Worm (Caenorhabditis elegans) whole organism, young adult: Measurements from ENCODE around the gene ZK1067.3.

Experiments
- B0261.1 ChIP-seq: sonication (generic microtip); optimal IDR thresholded peaks from 2 replicates; lab custom pipeline; 2016; ENCODE audit warnings: mild to moderate bottlenecking, missing genetic modification characterization, moderate library complexity, missing compliant biosample characterization
- F22D6.2 ChIP-seq: sonication (generic microtip); optimal IDR thresholded peaks from 2 replicates; lab custom pipeline; 2016; ENCODE audit warnings: mild to moderate bottlenecking, missing genetic modification characterization, missing compliant biosample characterization
- F57A8.1 ChIP-seq: fragments of 200-800 bp; sonication (Bioruptor generic); optimal IDR thresholded peaks from 2 replicates; lab custom pipeline; 2018; ENCODE audit warnings: mild to moderate bottlenecking, missing genetic modification characterization, moderate library complexity, missing compliant biosample characterization
- Y79H2A.3 ChIP-seq: fragments of 200-800 bp; sonication (Bioruptor generic); conservative IDR thresholded peaks from 2 replicates; pipeline ENCODE4 v1.3.6; 2022; ENCODE audit warnings: missing genetic modification reagents, missing genetic modification characterization, missing compliant biosample characterization
- ZK185.1 ChIP-seq: sonication (generic microtip); optimal IDR thresholded peaks from 2 replicates; lab custom pipeline; 2016; ENCODE audit warnings: mild to moderate bottlenecking, missing genetic modification characterization, missing compliant biosample characterization; ENCODE audit not compliant: poor library complexity, severe bottlenecking
- aptf-2 ChIP-seq: fragments of 200-800 bp; sonication (Bioruptor generic); conservative IDR thresholded peaks from 2 replicates; pipeline ENCODE4 v1.3.6; 2022; ENCODE audit warnings: missing genetic modification reagents, missing genetic modification characterization, missing compliant biosample characterization
- athp-1 ChIP-seq: sonication (generic microtip); optimal IDR thresholded peaks from 2 replicates; lab custom pipeline; 2017; ENCODE audit warnings: mild to moderate bottlenecking, missing genetic modification characterization, missing compliant biosample characterization
- attf-5 ChIP-seq: fragments of 200-800 bp; sonication (Bioruptor generic); optimal IDR thresholded peaks from 2 replicates; lab custom pipeline; 2018; ENCODE audit warnings: mild to moderate bottlenecking, missing genetic modification characterization, missing compliant biosample characterization
- ccch-3 ChIP-seq: fragments of 200-800 bp; sonication (Bioruptor generic); optimal IDR thresholded peaks from 2 replicates; lab custom pipeline; 2018; ENCODE audit warnings: mild to moderate bottlenecking, missing genetic modification characterization, missing compliant biosample characterization
- ceh-100 ChIP-seq: fragments of 200-800 bp; sonication (Bioruptor generic); IDR thresholded peaks from 2 replicates; pipeline ENCODE4 v1.3.6; 2022; ENCODE audit warnings: missing genetic modification reagents, missing genetic modification characterization, missing compliant biosample characterization
- ceh-27 ChIP-seq: fragments of 200-800 bp; sonication (Bioruptor generic); optimal IDR thresholded peaks from 2 replicates; lab custom pipeline; 2018; ENCODE audit warnings: mild to moderate bottlenecking, missing genetic modification characterization, moderate library complexity, missing compliant biosample characterization
- die-1 ChIP-seq: sonication (generic microtip); optimal IDR thresholded peaks from 2 replicates; lab custom pipeline; 2016; ENCODE audit warnings: missing genotype, mild to moderate bottlenecking, missing genetic modification characterization, missing compliant biosample characterization
- dox-1 ChIP-seq: fragments of 200-800 bp; sonication (Bioruptor generic); IDR thresholded peaks from 2 replicates; pipeline ENCODE4 v1.3.6; 2022; ENCODE audit warnings: missing genetic modification reagents, missing genetic modification characterization, missing compliant biosample characterization
- egl-44 ChIP-seq: fragments of 200-800 bp; sonication (Bioruptor generic); IDR thresholded peaks from 2 replicates; pipeline ENCODE4 v1.3.6; 2022; ENCODE audit warnings: missing genetic modification reagents, missing genetic modification characterization, missing compliant biosample characterization
- ekl-4 ChIP-seq: fragments of 200-800 bp; sonication (Bioruptor generic); IDR thresholded peaks from 2 replicates; pipeline ENCODE4 v1.3.6; 2022; ENCODE audit warnings: missing genetic modification reagents, missing genetic modification characterization, missing compliant biosample characterization
- hlh-26 ChIP-seq: fragments of 200-800 bp; sonication (Bioruptor generic); conservative IDR thresholded peaks from 2 replicates; pipeline ENCODE4 v1.3.6; 2022; ENCODE audit warnings: missing genetic modification reagents, missing genetic modification characterization, missing compliant biosample characterization
- hmg-1.2 ChIP-seq: fragments of 200-800 bp; sonication (Bioruptor generic); IDR thresholded peaks from 2 replicates; pipeline ENCODE4 v1.3.6; 2022; ENCODE audit warnings: missing genetic modification reagents, missing genetic modification characterization, missing compliant biosample characterization
- hmg-20 ChIP-seq: fragments of 200-800 bp; sonication (Bioruptor generic); IDR thresholded peaks from 2 replicates; pipeline ENCODE4 v1.3.6; 2022; ENCODE audit warnings: missing genetic modification reagents, missing genetic modification characterization, missing compliant biosample characterization
- hsf-1 ChIP-seq: fragments of 200-800 bp; sonication (Bioruptor generic); IDR thresholded peaks from 2 replicates; pipeline ENCODE4 v1.3.6; 2022; ENCODE audit warnings: missing genetic modification reagents, missing genetic modification characterization, missing compliant biosample characterization
- let-607 ChIP-seq, 2 experiments: fragments of 200-800 bp in 1 of 2; sonication (Bioruptor generic) in 1 of 2; sonication (generic microtip) in 1 of 2; optimal IDR thresholded peaks; 2 replicates each; lab custom pipeline; 2016 to 2018; ENCODE audit warnings: mild to moderate bottlenecking in 2 of 2, missing compliant biosample characterization in 2 of 2, missing genetic modification characterization in 2 of 2, moderate library complexity in 2 of 2, missing genotype in 1 of 2
- lin-26 ChIP-seq: fragments of 200-800 bp; sonication (Bioruptor generic); IDR thresholded peaks from 2 replicates; pipeline ENCODE4 v1.3.6; 2022; ENCODE audit warnings: missing genetic modification reagents, missing genetic modification characterization, missing compliant biosample characterization
- lin-54 ChIP-seq: fragments of 200-800 bp; sonication (Bioruptor generic); optimal IDR thresholded peaks from 2 replicates; lab custom pipeline; 2018; ENCODE audit warnings: mild to moderate bottlenecking, missing genetic modification characterization, missing compliant biosample characterization
- lir-1 ChIP-seq: fragments of 200-800 bp; sonication (Bioruptor generic); conservative IDR thresholded peaks from 2 replicates; pipeline ENCODE4 v1.3.6; 2022; ENCODE audit warnings: missing genetic modification reagents, missing genetic modification characterization, missing compliant biosample characterization
- lsy-27 ChIP-seq: sonication (generic microtip); optimal IDR thresholded peaks from 2 replicates; lab custom pipeline; 2017; ENCODE audit warnings: missing genetic modification characterization, mild to moderate bottlenecking, missing compliant biosample characterization, antibody characterized with exemption, missing genotype, borderline replicate concordance; ENCODE audit not compliant: insufficient read depth
- madf-3 ChIP-seq: fragments of 200-800 bp; sonication (Bioruptor generic); IDR thresholded peaks from 2 replicates; pipeline ENCODE4 v1.3.6; 2022; ENCODE audit warnings: missing genetic modification reagents, missing genetic modification characterization, missing compliant biosample characterization
- madf-6 ChIP-seq: fragments of 200-800 bp; sonication (Bioruptor generic); IDR thresholded peaks from 2 replicates; pipeline ENCODE4 v1.3.6; 2022; ENCODE audit warnings: missing genetic modification reagents, missing genetic modification characterization, missing compliant biosample characterization
- mes-4 ChIP-seq: sonication (generic microtip); optimal IDR thresholded peaks from 2 replicates; lab custom pipeline; 2016; ENCODE audit warnings: missing genotype, missing genetic modification characterization, missing compliant biosample characterization
- nfya-2 ChIP-seq: fragments of 200-800 bp; sonication (Bioruptor generic); IDR thresholded peaks from 2 replicates; pipeline ENCODE4 v1.3.6; 2022; ENCODE audit warnings: missing genetic modification reagents, missing genetic modification characterization, missing compliant biosample characterization
- nfyb-1 ChIP-seq: fragments of 200-800 bp; sonication (Bioruptor generic); IDR thresholded peaks from 2 replicates; pipeline ENCODE4 v1.3.6; 2022; ENCODE audit warnings: missing genetic modification reagents, missing genetic modification characterization, missing compliant biosample characterization
- nhr-80 ChIP-seq: sonication (generic microtip); optimal IDR thresholded peaks from 2 replicates; lab custom pipeline; 2016; ENCODE audit warnings: missing genetic modification characterization, missing compliant biosample characterization
- pbrm-1 ChIP-seq: fragments of 200-800 bp; sonication (Bioruptor generic); IDR thresholded peaks from 2 replicates; pipeline ENCODE4 v1.3.6; 2022; ENCODE audit warnings: missing genetic modification reagents, missing genetic modification characterization, missing compliant biosample characterization
- rcor-1 ChIP-seq: fragments of 200-800 bp; sonication (Bioruptor generic); IDR thresholded peaks from 2 replicates; pipeline ENCODE4 v1.3.6; 2022; ENCODE audit warnings: missing genetic modification reagents, missing genetic modification characterization, missing compliant biosample characterization
- repo-1 ChIP-seq: sonication (generic microtip); optimal IDR thresholded peaks from 2 replicates; lab custom pipeline; 2017; ENCODE audit warnings: mild to moderate bottlenecking, missing genetic modification characterization, missing compliant biosample characterization
- rpc-1 ChIP-seq, 2 experiments: fragments of 150-350 bp in 1 of 2; sonication (generic microtip) in 1 of 2; optimal IDR thresholded peaks; 2 replicates each; lab custom pipeline; 2014 to 2018; ENCODE audit warnings: missing biosample characterization in 1 of 2, missing genetic modification characterization in 1 of 2, missing genetic modification reagents in 1 of 2, missing genotype in 1 of 2
- snpc-1.3 ChIP-seq: sonication (generic microtip); optimal IDR thresholded peaks from 2 replicates; lab custom pipeline; 2017; ENCODE audit warnings: missing genetic modification characterization, mild to moderate bottlenecking, missing compliant biosample characterization, antibody characterized with exemption, moderate library complexity, missing genotype, missing genetic modification reagents; ENCODE audit not compliant: insufficient read depth
- snpc-4 ChIP-seq, 5 experiments: fragments of 150-350 bp in 1 of 5; sonication (generic microtip) in 4 of 5; optimal IDR thresholded peaks; 2 replicates each; lab custom pipeline; 2014 to 2018; ENCODE audit warnings: missing genetic modification characterization in 5 of 5, missing biosample characterization in 3 of 5, antibody characterized with exemption in 2 of 5, mild to moderate bottlenecking in 2 of 5, missing compliant biosample characterization in 2 of 5, missing genotype in 2 of 5, moderate library complexity in 2 of 5, missing genetic modification reagents in 1 of 5
- zim-3 ChIP-seq: sonication (generic microtip); optimal IDR thresholded peaks from 2 replicates; lab custom pipeline; 2017; ENCODE audit warnings: mild to moderate bottlenecking, missing genetic modification characterization, moderate library complexity, missing compliant biosample characterization
- ztf-22 ChIP-seq: fragments of 200-800 bp; sonication (Bioruptor generic); optimal IDR thresholded peaks from 2 replicates; lab custom pipeline; 2018; ENCODE audit warnings: mild to moderate bottlenecking, missing genetic modification characterization, moderate library complexity, missing compliant biosample characterization
- ztf-26 ChIP-seq: sonication (generic microtip); optimal IDR thresholded peaks from 2 replicates; lab custom pipeline; 2017; ENCODE audit warnings: missing genetic modification characterization, missing compliant biosample characterization
- ztf-28 ChIP-seq: fragments of 200-800 bp; sonication (Bioruptor generic); IDR thresholded peaks from 2 replicates; pipeline ENCODE4 v1.3.6; 2022; ENCODE audit warnings: missing genetic modification reagents, missing genetic modification characterization, missing compliant biosample characterization

ZK1067.3 gene

ce11 chrII:9196325-9196724 is 26.7 kb upstream of the ZK1067.3 start:
- TF ChIP-seq nhr-80 (tag; lab: Kevin White, UChicago) (peak; percentile 85), let-607 (tag; optimal IDR thresholded peaks at IDR 0.05; lab: Kevin White, UChicago) (peak in 1 of 2 experiments; percentile 17), F22D6.2 (tag; lab: Kevin White, UChicago) (no peak), attf-5 (GFP tag; lab: Kevin White, UChicago) (no peak), snpc-4 (GFP tag; optimal IDR thresholded peaks at IDR 0.05; lab: Kevin White, UChicago) (no peak), snpc-4 (tag; optimal IDR thresholded peaks at IDR 0.05; lab: Kevin White, UChicago) (peak in 1 of 4 experiments; percentile 1), rpc-1 (optimal IDR thresholded peaks at IDR 0.05; lab: Kevin White, UChicago) (no peak), rpc-1 (tag; optimal IDR thresholded peaks at IDR 0.05; lab: Kevin White, UChicago) (no peak)

- TF ChIP-seq ceh-100 (GFP tag; lab: Robert Waterston, UW) (no peak), hmg-1.2 (GFP tag; lab: Robert Waterston, UW) (no peak), pbrm-1 (GFP tag; lab: Robert Waterston, UW) (no peak), ccch-3 (GFP tag; lab: Kevin White, UChicago) (no peak), mes-4 (tag; lab: Kevin White, UChicago) (no peak), aptf-2 (no peak), hmg-20 (no peak), lin-26 (GFP tag; lab: Robert Waterston, UW) (no peak), hsf-1 (GFP tag; lab: Robert Waterston, UW) (no peak), ztf-26 (no peak)
Observed at ce11 chrII:9197212-9197611, 25.9 kb upstream of the ZK1067.3 start, which contains the start of gene let-23. let-23 (plus strand) TSS chrII:9197512.

- TF ChIP-seq rcor-1 (GFP tag; lab: Robert Waterston, UW): no peak
- TF ChIP-seq madf-6 (GFP tag; lab: Robert Waterston, UW): no peak
- no peak for TF ChIP-seq F57A8.1 (GFP tag; lab: Kevin White, UChicago)
- TF ChIP-seq Y79H2A.3 (GFP tag; lab: Robert Waterston, UW): no peak
- no peak for TF ChIP-seq nfyb-1 (GFP tag; lab: Robert Waterston, UW)
- TF ChIP-seq let-607 (tag; optimal IDR thresholded peaks at IDR 0.05; lab: Kevin White, UChicago): no peak
- TF ChIP-seq lir-1 (GFP tag; lab: Robert Waterston, UW): no peak
- no peak for TF ChIP-seq nfya-2 (GFP tag; lab: Robert Waterston, UW)
- TF ChIP-seq lin-26 (GFP tag; lab: Robert Waterston, UW): no peak
- no peak for TF ChIP-seq dox-1
- TF ChIP-seq lsy-27 (tag; lab: Kevin White, UChicago): no peak
- no peak for TF ChIP-seq lin-54
- no peak for TF ChIP-seq ztf-26
- TF ChIP-seq ekl-4: no peak
Observed at ce11 chrII:9210076-9210475, 13.0 kb upstream of the ZK1067.3 start, which contains the start of gene ZK1067.4. ZK1067.4 (plus strand) TSS chrII:9210376.

- no peak for TF ChIP-seq hlh-26 (GFP tag; lab: Robert Waterston, UW)
- peak; percentile 82 for TF ChIP-seq snpc-1.3 (tag; lab: Kevin White, UChicago)
- TF ChIP-seq athp-1 (tag; lab: Kevin White, UChicago): peak; percentile 11
- TF ChIP-seq rpc-1 (optimal IDR thresholded peaks at IDR 0.05; lab: Kevin White, UChicago): peak; percentile 65
- TF ChIP-seq rpc-1 (tag; optimal IDR thresholded peaks at IDR 0.05; lab: Kevin White, UChicago): peak; percentile 81
- TF ChIP-seq ceh-100 (GFP tag; lab: Robert Waterston, UW): peak; percentile 40; the same call in 1 of the 2 replicates
- peak in 1 of 2 experiments; percentile 31 for TF ChIP-seq let-607 (tag; optimal IDR thresholded peaks at IDR 0.05; lab: Kevin White, UChicago)
- no peak for TF ChIP-seq egl-44 (GFP tag; lab: Robert Waterston, UW)
- 0 out of 2 replicates have a peak, but pooled peaks have one; percentile 12 for TF ChIP-seq ztf-28 (GFP tag; lab: Robert Waterston, UW)
- no peak for TF ChIP-seq ztf-22 (GFP tag; lab: Kevin White, UChicago)
- TF ChIP-seq B0261.1: peak; percentile 82
- TF ChIP-seq repo-1 (tag; lab: Kevin White, UChicago): peak; percentile 57
- TF ChIP-seq ZK185.1 (tag; lab: Kevin White, UChicago): peak; percentile 63
- no peak for TF ChIP-seq zim-3
- peak; percentile 75 for TF ChIP-seq lin-54
- TF ChIP-seq madf-3: no peak
- peak; percentile 59; the same call in 1 of the 2 replicates for TF ChIP-seq rcor-1 (GFP tag; lab: Robert Waterston, UW)
- TF ChIP-seq lin-26 (GFP tag; lab: Robert Waterston, UW): peak; percentile 71; the same call in 1 of the 2 replicates
- no peak for TF ChIP-seq ceh-27 (GFP tag; lab: Kevin White, UChicago)
- TF ChIP-seq hmg-20: peak; percentile 68; the same call in 1 of the 2 replicates
- TF ChIP-seq mes-4 (tag; lab: Kevin White, UChicago): peak; percentile 24
- TF ChIP-seq nfyb-1 (GFP tag; lab: Robert Waterston, UW): peak; percentile 86
- TF ChIP-seq die-1: peak; percentile 69
Observed at ce11 chrII:9211684-9212083, 11.4 kb upstream of the ZK1067.3 start.
